Worm (Caenorhabditis elegans): ENCODE measurements around the gene H25K10.2.

The H25K10.2 gene

DNA sequence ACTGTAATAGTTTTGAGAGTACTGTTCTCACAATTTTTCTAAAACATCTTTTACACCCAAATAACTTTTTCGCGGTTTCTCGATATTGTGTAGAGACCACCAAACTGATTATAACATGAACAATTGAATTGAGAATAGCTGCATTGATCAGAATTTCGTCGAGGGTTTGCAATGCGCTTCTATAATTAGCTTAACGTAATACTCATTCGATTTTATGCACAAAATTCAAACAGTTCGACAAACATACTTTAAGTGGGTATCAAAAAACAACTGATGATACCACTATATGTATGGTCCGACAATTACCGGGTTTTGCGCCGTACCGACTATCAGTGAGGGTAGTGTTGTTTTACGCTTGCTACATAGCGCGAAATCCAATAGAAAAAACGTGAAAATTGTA is 26.0 kb upstream of the H25K10.2 start:
- no peak for TF ChIP-seq nhr-2 (tag; optimal IDR thresholded peaks at IDR 0.05)
- no peak for TF ChIP-seq snpc-4 (tag; optimal IDR thresholded peaks at IDR 0.05)
- no peak for TF ChIP-seq blmp-1 (tag; optimal IDR thresholded peaks at IDR 0.05)
- no peak for TF ChIP-seq ztf-11 (tag; optimal IDR thresholded peaks at IDR 0.05)
- no peak for TF ChIP-seq unc-62 (GFP tag; optimal IDR thresholded peaks at IDR 0.05)
- no peak for TF ChIP-seq nhr-12 (tag; optimal IDR thresholded peaks at IDR 0.05)
- no peak for TF ChIP-seq elt-3 (tag; optimal IDR thresholded peaks at IDR 0.05)
- TF ChIP-seq lin-13 (tag; optimal IDR thresholded peaks at IDR 0.05), result no peak
- no peak for TF ChIP-seq nhr-28 (tag; optimal IDR thresholded peaks at IDR 0.05)
- no peak for TF ChIP-seq sem-2 (GFP tag; optimal IDR thresholded peaks at IDR 0.05)
- no peak for TF ChIP-seq elt-1 (tag; optimal IDR thresholded peaks at IDR 0.05; ENCODE audit: borderline replicate concordance, insufficient read depth)
- TF ChIP-seq lsy-2 (tag; optimal IDR thresholded peaks at IDR 0.05), result no peak
- TF ChIP-seq mls-2 (tag; optimal IDR thresholded peaks at IDR 0.05), result no peak
- no peak for TF ChIP-seq ces-1 (GFP tag; optimal IDR thresholded peaks at IDR 0.05)

DNA sequence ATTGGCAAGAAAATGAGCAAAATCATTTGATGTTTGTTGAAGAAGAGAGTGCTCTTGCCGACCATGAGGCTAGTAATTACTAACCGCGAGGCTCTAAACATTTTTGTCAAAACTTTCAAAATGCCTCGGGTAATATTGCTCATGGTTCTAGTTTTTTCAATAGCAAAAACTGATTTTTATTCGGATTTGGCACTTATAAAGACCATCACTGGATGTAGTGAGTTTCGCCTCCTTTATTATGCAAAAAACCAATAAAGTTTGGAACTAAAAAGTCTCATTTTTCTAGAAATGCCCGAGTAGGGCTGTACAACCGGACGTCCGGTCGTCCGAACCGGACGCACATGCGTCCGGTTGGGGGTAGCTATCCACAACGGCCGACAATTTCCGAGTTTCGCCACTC is 22.2 kb upstream of the H25K10.2 start, which contains the start of the genes hpa-1 and irld-39:
Gene hpa-1, minus strand, starts transcription at position 101 of the 400 bp plus-strand sequence.
Gene irld-39, plus strand, starts transcription at position 121 of the 400 bp plus-strand sequence.
- TF ChIP-seq unc-62 (GFP tag; optimal IDR thresholded peaks at IDR 0.05), result no peak
- TF ChIP-seq tbx-8 (GFP tag; optimal IDR thresholded peaks at IDR 0.05), result no peak
- no peak for TF ChIP-seq hlh-1 (tag; optimal IDR thresholded peaks at IDR 0.05)
- TF ChIP-seq lin-13 (tag; optimal IDR thresholded peaks at IDR 0.05), result no peak
- TF ChIP-seq snpc-4 (tag; optimal IDR thresholded peaks at IDR 0.05), result no peak
- no peak for TF ChIP-seq M03D4.4 (tag; optimal IDR thresholded peaks at IDR 0.05)
- TF ChIP-seq pha-4 (tag; optimal IDR thresholded peaks at IDR 0.05), result no peak
- TF ChIP-seq nhr-12 (tag; optimal IDR thresholded peaks at IDR 0.05), result no peak
- no peak for TF ChIP-seq nhr-237 (tag; optimal IDR thresholded peaks at IDR 0.05)
- no peak for TF ChIP-seq blmp-1 (tag; optimal IDR thresholded peaks at IDR 0.05)
- TF ChIP-seq flh-1 (GFP tag; optimal IDR thresholded peaks at IDR 0.05), result no peak
- TF ChIP-seq zip-8 (tag; optimal IDR thresholded peaks at IDR 0.05), result no peak
- TF ChIP-seq bed-3 (GFP tag; optimal IDR thresholded peaks at IDR 0.05), result no peak
- no peak for TF ChIP-seq unc-39 (tag; optimal IDR thresholded peaks at IDR 0.05)
- TF ChIP-seq ham-2 (GFP tag; optimal IDR thresholded peaks at IDR 0.05), result no peak
- TF ChIP-seq nhr-76 (tag; optimal IDR thresholded peaks at IDR 0.05), result no peak
- no peak for TF ChIP-seq mab-5 (tag; optimal IDR thresholded peaks at IDR 0.05)
- TF ChIP-seq ceh-39 (tag; optimal IDR thresholded peaks at IDR 0.05), result no peak
- TF ChIP-seq ces-1 (GFP tag; optimal IDR thresholded peaks at IDR 0.05), result no peak

DNA sequence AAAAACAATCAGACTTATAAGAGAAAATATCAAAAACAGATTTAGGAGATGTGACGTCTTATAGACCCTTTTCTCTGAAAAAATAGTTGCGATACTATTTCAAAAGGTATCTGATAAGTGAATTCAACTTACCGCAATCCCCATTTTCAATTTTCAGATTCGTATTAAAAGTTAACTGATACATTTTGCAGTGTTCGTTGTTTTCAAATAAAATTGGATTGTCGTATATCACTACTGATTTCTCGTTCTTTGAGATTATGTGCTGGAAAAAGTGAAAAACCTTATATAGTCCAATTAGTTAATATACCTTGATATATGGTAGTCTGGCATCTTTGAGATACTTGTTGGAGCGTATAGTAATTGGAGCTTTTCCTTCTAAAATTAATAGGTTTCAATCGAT is 19.7 kb upstream of the H25K10.2 start:
- no peak for TF ChIP-seq sem-2 (GFP tag; optimal IDR thresholded peaks at IDR 0.05)
- TF ChIP-seq mep-1 (tag; optimal IDR thresholded peaks at IDR 0.05), result no peak
- TF ChIP-seq zip-8 (tag; optimal IDR thresholded peaks at IDR 0.05), result no peak
- no peak for TF ChIP-seq ceh-39 (tag; optimal IDR thresholded peaks at IDR 0.05)
- TF ChIP-seq unc-39 (tag; optimal IDR thresholded peaks at IDR 0.05), result no peak

DNA sequence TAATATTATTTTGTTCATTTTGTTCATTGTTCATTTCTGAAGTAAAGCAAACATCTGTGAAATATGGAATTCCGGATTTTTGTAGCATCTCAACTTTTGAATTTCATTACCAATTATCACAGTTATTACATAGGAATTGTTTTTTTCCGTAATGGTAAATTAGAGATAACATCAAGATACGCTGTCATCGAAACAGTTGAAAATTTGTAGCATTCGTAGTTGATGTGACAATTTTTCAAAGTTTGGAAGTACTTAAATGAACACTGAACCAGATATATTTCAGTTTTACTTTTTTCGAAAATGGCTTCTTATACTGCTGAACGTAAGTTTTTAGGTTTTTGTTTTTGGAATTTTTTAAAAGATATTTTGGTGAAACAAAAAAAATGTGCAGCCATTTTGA is 14.9 kb upstream of the H25K10.2 start, which contains the start of gene H25K10.4:
Gene H25K10.4, plus strand, starts transcription at position 301 of the 400 bp plus-strand sequence.
- no peak for TF ChIP-seq mep-1 (tag; optimal IDR thresholded peaks at IDR 0.05)
- no peak for TF ChIP-seq drap-1 (GFP tag; optimal IDR thresholded peaks at IDR 0.05)
- TF ChIP-seq sem-2 (GFP tag; optimal IDR thresholded peaks at IDR 0.05), result no peak
- no peak for TF ChIP-seq ztf-11 (tag; optimal IDR thresholded peaks at IDR 0.05)

DNA sequence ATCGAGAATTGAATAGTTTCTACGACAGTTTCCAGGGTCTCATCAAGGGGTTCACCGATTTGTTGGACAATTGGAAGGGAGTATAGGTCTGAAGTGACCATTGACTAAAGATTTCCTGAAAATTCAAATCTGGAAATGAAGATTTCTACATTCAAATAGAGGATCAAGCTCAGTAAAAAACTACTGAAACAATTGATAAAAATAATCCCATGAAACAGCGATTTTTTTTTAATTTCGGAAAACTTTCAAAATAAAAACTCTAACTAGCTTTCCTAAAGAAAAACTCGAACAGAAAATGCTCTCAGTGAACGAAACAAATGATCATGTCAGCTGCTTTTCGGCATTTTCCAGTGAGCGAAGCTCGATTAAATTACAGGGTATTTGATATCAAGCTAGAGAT is 10.7 kb upstream of the H25K10.2 start, which contains the start of gene srv-11:
Gene srv-11, minus strand, starts transcription at position 101 of the 400 bp plus-strand sequence.
- TF ChIP-seq mep-1 (tag; optimal IDR thresholded peaks at IDR 0.05) (no peak), lin-32 (GFP tag; optimal IDR thresholded peaks at IDR 0.05) (no peak), mls-2 (tag; optimal IDR thresholded peaks at IDR 0.05) (no peak), pha-4 (tag; optimal IDR thresholded peaks at IDR 0.05) (no peak), mab-5 (tag; optimal IDR thresholded peaks at IDR 0.05) (no peak), unc-62 (GFP tag; optimal IDR thresholded peaks at IDR 0.05) (no peak), nhr-2 (tag; optimal IDR thresholded peaks at IDR 0.05) (no peak), nhr-76 (tag; optimal IDR thresholded peaks at IDR 0.05) (no peak), flh-1 (GFP tag; optimal IDR thresholded peaks at IDR 0.05) (no peak), unc-120 (tag; optimal IDR thresholded peaks at IDR 0.05; ENCODE audit: poor library complexity, severe bottlenecking) (no peak), sem-2 (GFP tag; optimal IDR thresholded peaks at IDR 0.05) (no peak), ceh-39 (tag; optimal IDR thresholded peaks at IDR 0.05) (no peak), nhr-12 (tag; optimal IDR thresholded peaks at IDR 0.05) (no peak), ceh-83 (GFP tag; optimal IDR thresholded peaks at IDR 0.05) (no peak), nhr-237 (tag; optimal IDR thresholded peaks at IDR 0.05) (no peak), zip-8 (tag; optimal IDR thresholded peaks at IDR 0.05) (no peak)
